Fruit fly (Drosophila melanogaster): Measurements from ENCODE around the gene S6k.

S6k gene

dm6 chr3L:5802733-5803132, 8.0 kb downstream of the S6k start, which contains the start of gene CG42272:
Gene CG42272, plus strand, starts transcription at chr3L:5803033.
- TF ChIP-seq CrebB (tag; optimal IDR thresholded peaks at IDR 0.05) (no peak), stc (GFP tag; IDR thresholded peaks at IDR 0.05) (no peak), GATAe (GFP tag; conservative IDR thresholded peaks at IDR 0.05) (no peak), CG14050 (GFP tag; IDR thresholded peaks at IDR 0.05) (no peak), E2f2 (GFP tag; IDR thresholded peaks at IDR 0.05) (no peak), hth (optimal IDR thresholded peaks at IDR 0.05) (no peak), B-H2 (GFP tag; optimal IDR thresholded peaks at IDR 0.05) (no peak), Lim3 (GFP tag; IDR thresholded peaks at IDR 0.05) (no peak), cato (GFP tag; optimal IDR thresholded peaks at IDR 0.05; ENCODE audit: borderline replicate concordance) (no peak), CG13287 (GFP tag; IDR thresholded peaks at IDR 0.05; ENCODE audit: partially characterized antibody) (no peak), MTF-1 (GFP tag; optimal IDR thresholded peaks at IDR 0.05; ENCODE audit: borderline replicate concordance) (no peak), CG16863 (GFP tag; optimal IDR thresholded peaks at IDR 0.05) (no peak), Neu2 (GFP tag; optimal IDR thresholded peaks at IDR 0.05; ENCODE audit: borderline replicate concordance) (no peak), CG17829 (tag; optimal IDR thresholded peaks at IDR 0.05) (no peak), schlank (tag; optimal IDR thresholded peaks at IDR 0.05) (no peak), Nf-YA (GFP tag; IDR thresholded peaks at IDR 0.05) (no peak), kah (GFP tag; optimal IDR thresholded peaks at IDR 0.05) (no peak), CG1602 (GFP tag; optimal IDR thresholded peaks at IDR 0.05) (no peak), CG4360 (GFP tag; IDR thresholded peaks at IDR 0.05) (no peak)

- TF ChIP-seq CG12769 (tag; optimal IDR thresholded peaks at IDR 0.05) (peak; percentile 17), CG10321 (GFP tag; IDR thresholded peaks at IDR 0.05) (no peak), z (GFP tag; IDR thresholded peaks at IDR 0.05) (peak; percentile 70), GATAe (GFP tag; conservative IDR thresholded peaks at IDR 0.05) (no peak), CG15269 (tag; optimal IDR thresholded peaks at IDR 0.05) (peak; percentile 19), Nf-YC (tag; optimal IDR thresholded peaks at IDR 0.05) (no peak), oc (tag; optimal IDR thresholded peaks at IDR 0.05) (peak; percentile 62), ftz-f1 (GFP tag; optimal IDR thresholded peaks at IDR 0.05) (peak; percentile 49), CG17186 (GFP tag; optimal IDR thresholded peaks at IDR 0.05) (no peak), nom (GFP tag; optimal IDR thresholded peaks at IDR 0.05) (peak; percentile 11), Hr78 (GFP tag; optimal IDR thresholded peaks at IDR 0.05) (peak in 1 of 2 experiments; percentile 22), CG4404 (GFP tag; IDR thresholded peaks at IDR 0.05) (no peak), hkb (optimal IDR thresholded peaks at IDR 0.05) (no peak), hkb (GFP tag; IDR thresholded peaks at IDR 0.05) (no peak), vvl (GFP tag; IDR thresholded peaks at IDR 0.05) (peak; percentile 35; the same call in 1 of the 2 replicates), chinmo (GFP tag; IDR thresholded peaks at IDR 0.05; ENCODE audit: partially characterized antibody) (0 out of 4 replicates have a peak, but pooled peaks have one; percentile 58), Mrtf (GFP tag; IDR thresholded peaks at IDR 0.05) (no peak), Drgx (GFP tag; IDR thresholded peaks at IDR 0.05) (0 out of 2 replicates have a peak, but pooled peaks have one; percentile 34), hb (GFP tag; IDR thresholded peaks at IDR 0.05; ENCODE audit: partially characterized antibody) (no peak), CG10959 (GFP tag; IDR thresholded peaks at IDR 0.05) (0 out of 2 replicates have a peak, but pooled peaks have one; percentile 17), stc (GFP tag; IDR thresholded peaks at IDR 0.05) (0 out of 2 replicates have a peak, but pooled peaks have one; percentile 6)
These were observed 8.6 kb downstream of the S6k start for dm6 chr3L:5802063-5802531.

DNA sequence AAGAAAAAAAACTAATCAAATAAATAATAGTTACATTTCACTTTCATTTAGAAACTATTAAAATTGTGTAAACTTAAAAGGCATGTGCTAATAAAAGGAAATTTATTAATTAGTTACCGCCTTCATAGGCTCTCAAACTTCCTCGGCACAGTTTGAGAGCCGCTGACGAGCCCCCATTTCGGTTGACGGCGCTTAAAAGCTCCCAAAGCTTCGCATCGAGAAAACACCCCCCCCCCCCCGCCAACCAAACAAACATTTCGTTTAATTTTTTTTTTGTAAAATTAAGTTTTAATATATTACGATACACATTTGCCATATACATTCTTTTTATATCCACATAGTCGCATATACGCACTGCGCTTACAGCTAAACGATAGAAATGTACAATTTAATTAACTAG, 13.5 kb downstream of the S6k start:
- TF ChIP-seq CG13287 (GFP tag; IDR thresholded peaks at IDR 0.05; ENCODE audit: partially characterized antibody) (peak; percentile 31; the same call in 1 of the 2 replicates), Ets97D (GFP tag; optimal IDR thresholded peaks at IDR 0.05) (no peak), lbe (GFP tag; optimal IDR thresholded peaks at IDR 0.05) (no peak), toy (GFP tag; IDR thresholded peaks at IDR 0.05) (no peak), CG14667 (GFP tag; IDR thresholded peaks at IDR 0.05) (no peak), crol (GFP tag; IDR thresholded peaks at IDR 0.05) (peak; percentile 87), odd (GFP tag; optimal IDR thresholded peaks at IDR 0.05) (no peak), knrl (GFP tag; IDR thresholded peaks at IDR 0.05; ENCODE audit: partially characterized antibody) (0 out of 3 replicates have a peak, but pooled peaks have one; percentile 21), CG6791 (GFP tag; IDR thresholded peaks at IDR 0.05; ENCODE audit: partially characterized antibody) (0 out of 3 replicates have a peak, but pooled peaks have one; percentile 25), CG14014 (GFP tag; IDR thresholded peaks at IDR 0.05) (no peak), fd96Cb (tag; optimal IDR thresholded peaks at IDR 0.05) (no peak), dm (GFP tag; optimal IDR thresholded peaks at IDR 0.05) (no peak), D19A (tag; optimal IDR thresholded peaks at IDR 0.05) (no peak)

Measured in whole organism, embryonic.